Worm (Caenorhabditis elegans): ENCODE measurements around the gene C32H11.4.

The C32H11.4 gene

DNA sequence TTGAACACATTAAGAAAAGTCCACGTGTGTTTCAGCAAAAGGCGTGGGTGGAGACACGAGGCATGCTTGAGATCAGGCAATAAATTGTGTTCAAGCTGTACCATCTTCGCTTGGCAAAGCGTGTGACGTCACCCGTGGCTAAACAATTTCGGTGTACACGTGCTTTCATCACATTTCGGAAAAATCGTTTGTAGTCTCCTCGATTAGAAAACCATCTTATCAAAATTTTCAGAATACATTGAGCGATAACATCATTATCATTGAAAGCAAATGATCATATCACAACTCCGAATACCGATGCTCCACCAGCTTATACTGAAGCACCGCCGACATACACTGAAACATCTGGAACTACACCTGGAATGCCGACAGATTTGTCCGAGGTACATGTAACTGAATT, 19.5 kb upstream of the C32H11.4 start:
- TF ChIP-seq unc-62 (GFP tag; optimal IDR thresholded peaks at IDR 0.05): no peak

DNA sequence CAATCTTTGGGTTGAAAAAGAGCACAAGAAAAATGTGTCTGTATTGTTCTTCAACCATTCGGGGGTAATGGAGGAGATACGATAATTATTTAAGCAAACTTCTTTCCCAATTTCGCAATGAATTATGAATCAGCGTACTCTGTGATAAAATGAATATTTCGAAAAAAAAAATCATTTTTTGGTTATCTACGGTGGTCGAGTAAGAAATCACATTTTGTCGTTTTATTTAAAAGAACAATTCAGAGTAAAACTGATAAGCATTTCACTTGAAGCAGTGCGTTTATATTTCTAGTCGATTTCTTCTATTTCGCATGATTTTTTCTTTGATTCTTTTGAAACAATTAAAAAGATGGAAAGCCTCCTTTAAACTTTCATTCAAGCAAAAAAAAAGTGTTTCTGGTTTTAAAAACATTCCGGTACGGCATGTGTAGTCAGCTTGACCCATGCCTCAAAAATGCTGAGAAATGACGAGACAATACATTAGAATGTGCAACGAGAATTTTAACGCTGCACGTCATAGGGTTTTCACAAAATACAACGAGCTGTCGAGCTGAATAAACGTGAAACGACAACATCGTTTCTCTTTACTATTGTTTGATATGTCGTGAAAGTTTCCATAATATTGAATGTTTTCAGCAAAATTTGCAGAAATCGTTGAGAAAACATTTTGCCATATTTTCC, 18.5 kb upstream of the C32H11.4 start, which contains the start of gene K08D8.2:
Gene K08D8.2, plus strand, starts transcription at position 631 of the 681 bp plus-strand sequence.
- no peak for TF ChIP-seq unc-62 (GFP tag; optimal IDR thresholded peaks at IDR 0.05)

DNA sequence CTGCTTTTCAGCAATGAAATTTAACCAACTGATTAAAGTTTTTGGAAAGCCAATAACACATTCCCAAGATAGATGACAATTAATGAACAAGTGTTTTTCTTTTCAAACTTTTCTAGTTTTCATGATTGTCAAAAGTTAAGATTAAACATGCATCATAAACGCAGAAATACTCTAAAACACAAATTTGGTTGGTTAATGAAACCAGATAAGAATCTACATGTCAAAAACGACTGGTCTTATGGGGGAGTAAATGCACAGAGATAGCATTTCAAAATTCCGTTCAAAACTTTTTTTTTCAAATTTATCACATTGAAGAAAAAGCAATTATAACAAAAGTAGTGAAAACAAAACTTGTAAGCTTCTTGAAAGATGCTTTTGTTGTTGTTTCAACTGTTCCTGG, 17.4 kb upstream of the C32H11.4 start:
- TF ChIP-seq unc-62 (GFP tag; optimal IDR thresholded peaks at IDR 0.05): no peak

DNA sequence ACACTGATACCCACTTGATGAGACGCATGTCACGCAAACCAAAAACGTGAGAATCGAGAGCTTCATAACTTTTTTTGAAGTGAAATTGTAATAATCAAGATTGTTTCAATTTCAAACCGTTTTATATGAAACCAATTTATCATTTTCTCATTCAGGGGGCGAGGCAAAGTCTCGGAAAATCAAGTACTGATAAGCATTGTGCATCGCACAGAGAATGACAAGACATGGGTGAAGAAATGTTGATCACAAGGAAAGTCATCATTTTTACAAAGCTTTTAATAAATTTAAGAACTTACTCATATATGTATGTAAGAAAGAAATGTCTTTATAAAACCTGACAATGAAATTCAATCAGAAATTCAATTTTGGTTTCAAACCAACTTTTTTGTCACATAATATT, 14.5 kb upstream of the C32H11.4 start, which contains the start of gene K08D8.3:
Gene K08D8.3, minus strand, starts transcription at position 131 of the 400 bp plus-strand sequence.
- TF ChIP-seq unc-62 (GFP tag; optimal IDR thresholded peaks at IDR 0.05): no peak

DNA sequence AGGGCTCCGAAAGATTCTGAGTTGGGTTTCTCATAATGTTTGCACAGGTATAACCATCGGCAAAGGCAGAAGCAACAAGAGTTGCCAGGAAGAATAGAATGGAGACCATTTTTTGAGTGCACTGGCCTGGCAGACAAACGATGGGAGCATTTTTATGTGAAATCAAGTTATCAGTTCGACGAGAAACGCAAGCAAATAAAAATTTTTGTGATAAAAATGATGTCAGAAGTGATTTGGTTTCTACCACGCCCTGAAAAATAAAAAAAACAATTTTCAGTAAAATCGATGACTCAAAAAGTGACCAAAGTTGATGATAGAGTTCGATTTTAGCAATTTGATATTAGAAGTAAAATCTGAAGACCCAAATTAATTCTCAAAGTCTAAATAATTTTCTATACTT, 11.2 kb upstream of the C32H11.4 start, which contains the start of gene K08D8.4:
Gene K08D8.4, minus strand, starts transcription at position 128 of the 400 bp plus-strand sequence.
- no peak for TF ChIP-seq unc-62 (GFP tag; optimal IDR thresholded peaks at IDR 0.05)

DNA sequence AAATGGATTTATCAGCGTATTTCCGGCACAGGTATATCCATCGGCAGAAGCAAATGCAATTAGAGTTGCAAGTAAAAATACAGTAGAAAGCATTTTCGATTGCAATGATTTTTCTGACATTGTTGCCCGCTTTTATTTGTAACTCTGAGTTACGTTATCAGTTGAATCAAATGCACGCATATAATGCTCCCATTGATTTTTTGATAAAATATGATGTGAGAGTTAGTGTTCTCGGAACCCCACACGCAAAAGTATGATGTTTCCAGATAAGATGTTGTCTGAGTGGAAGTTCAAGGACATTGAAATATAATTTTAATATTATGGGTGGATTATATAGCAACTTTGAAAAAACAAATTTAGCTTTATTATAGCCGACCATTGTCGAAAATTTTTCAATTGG, 9.1 kb upstream of the C32H11.4 start, which contains the start of gene K08D8.5:
Gene K08D8.5, minus strand, starts transcription at position 140 of the 400 bp plus-strand sequence.
- no peak for TF ChIP-seq unc-62 (GFP tag; optimal IDR thresholded peaks at IDR 0.05)

DNA sequence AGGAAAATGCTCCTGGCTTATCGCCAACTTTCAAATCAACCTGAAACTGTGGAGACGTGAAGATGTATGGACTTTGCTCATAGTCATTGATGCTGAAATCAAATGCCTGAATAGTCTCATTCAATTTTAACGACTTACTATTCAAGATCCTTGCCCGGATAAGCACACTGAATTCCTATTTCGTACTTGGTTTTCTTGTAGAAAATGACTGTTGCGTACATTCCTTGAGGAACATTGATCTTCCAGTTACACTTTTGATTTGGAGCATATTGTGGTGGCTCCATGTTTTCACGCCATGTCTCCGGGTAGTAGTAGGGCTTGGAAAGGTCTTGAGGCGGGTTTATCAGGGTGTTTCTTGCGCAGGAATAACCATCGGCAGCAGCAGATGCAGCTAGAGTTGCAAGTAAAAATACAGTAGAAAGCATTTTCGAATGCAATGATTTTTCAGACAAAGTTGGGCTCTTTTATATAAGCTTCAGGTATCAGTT, 6.5 kb upstream of the C32H11.4 start, which contains the start of gene irg-6:
Gene irg-6, minus strand, starts transcription at position 438 of the 488 bp plus-strand sequence.
- TF ChIP-seq unc-62 (GFP tag; optimal IDR thresholded peaks at IDR 0.05): no peak

DNA sequence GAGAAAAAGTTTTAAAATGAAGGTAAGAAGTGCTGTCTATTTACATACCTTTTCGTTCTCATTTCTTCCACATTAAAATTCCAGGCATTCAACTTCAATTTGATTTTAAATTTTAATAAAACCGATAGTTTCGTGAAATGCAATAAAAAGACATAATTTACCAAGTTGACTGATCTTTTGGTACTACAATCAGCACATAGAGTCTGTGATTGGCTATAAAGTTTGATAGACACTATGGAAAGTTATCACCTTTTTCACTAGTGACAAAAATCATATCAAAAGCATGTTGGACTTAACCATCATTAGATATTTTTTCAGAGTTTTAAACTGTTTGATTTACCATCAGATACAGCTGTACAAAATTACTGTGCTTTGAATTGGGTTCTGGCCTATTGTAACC, 5.6 kb upstream of the C32H11.4 start, which contains the start of gene srz-15:
Gene srz-15, plus strand, starts transcription at position 301 of the 400 bp plus-strand sequence.
- TF ChIP-seq unc-62 (GFP tag; optimal IDR thresholded peaks at IDR 0.05): no peak

DNA sequence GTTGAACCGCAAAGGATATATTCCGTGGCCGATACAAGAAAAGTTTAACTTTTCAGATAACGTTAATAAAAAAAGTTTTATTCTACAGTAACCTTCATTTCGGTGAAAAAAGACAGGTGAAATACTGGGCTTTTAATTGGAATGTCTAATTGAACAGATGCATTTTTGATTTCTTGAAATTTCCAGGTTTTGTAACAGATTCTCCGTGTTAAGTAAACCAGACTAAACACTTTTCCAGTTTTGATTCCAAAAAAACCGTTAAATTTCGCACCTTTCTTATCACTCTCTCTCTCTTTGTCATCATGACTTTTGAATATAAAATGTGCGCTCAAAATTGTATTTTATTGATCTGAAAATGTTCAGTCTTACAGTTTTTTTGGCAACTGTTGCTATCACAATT, 2.8 kb upstream of the C32H11.4 start, which contains the start of gene C32H11.3:
Gene C32H11.3, plus strand, starts transcription at position 301 of the 400 bp plus-strand sequence.
- TF ChIP-seq unc-62 (GFP tag; optimal IDR thresholded peaks at IDR 0.05): no peak

DNA sequence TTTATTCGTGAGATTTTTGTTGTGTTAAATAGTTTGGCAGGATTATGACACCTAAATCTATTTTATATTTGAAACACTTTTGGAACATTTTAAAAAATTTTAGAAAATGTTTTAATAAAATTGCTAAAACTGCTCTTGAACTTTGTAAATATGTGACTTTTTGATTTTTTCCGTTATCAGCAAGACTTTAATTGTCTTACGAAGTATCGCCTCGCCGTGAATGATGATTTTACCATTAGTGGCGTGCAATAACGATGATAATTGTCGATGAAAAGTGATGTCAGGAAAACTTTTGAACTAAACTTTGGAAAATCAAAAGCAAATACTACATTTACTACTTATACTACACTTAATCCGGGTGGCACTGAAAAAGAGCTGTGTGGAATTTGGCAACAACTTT, 511 bp upstream of the C32H11.4 start:
- TF ChIP-seq unc-62 (GFP tag; optimal IDR thresholded peaks at IDR 0.05): no peak

DNA sequence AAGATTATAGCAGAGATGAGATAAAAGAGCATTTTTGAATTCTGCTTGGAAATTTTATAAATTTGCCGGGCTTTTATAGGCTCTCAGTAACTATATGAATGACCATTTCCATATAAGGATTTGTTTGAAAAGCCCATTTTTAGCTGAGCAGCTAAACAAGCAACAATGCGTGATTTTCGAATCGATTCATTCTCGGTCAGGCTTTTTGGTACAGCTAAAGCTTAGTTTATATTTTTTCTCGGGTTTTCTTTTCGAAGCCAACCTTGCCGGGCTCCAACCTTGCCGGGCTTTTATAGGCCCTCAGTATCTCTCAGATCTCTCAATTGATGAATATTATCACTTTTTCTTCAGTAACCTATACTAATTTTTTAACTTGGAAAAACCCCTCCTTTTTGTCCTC, 3.3 kb downstream of the C32H11.4 start, which contains the start of gene srlf-4:
Gene srlf-4, minus strand, starts transcription at position 101 of the 400 bp plus-strand sequence.
- TF ChIP-seq unc-62 (GFP tag; optimal IDR thresholded peaks at IDR 0.05): no peak

DNA sequence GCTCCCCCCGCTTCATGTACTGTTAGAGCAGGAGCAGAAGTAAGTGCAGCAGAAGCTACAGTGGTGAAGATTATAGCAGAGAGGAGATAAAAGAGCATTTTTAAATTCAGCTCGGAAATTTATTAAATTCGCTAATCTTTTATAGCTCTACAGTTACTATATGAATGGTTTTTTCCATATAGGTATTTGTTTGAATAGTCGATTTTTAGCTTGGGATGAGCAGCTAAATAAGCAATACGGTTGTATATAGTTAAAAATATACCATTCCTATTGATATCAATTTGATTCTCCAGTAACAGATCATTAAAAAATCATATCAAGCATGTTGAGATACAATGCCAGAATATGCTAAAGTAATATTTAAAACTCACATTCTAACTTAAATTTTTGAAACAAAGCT, 5.6 kb downstream of the C32H11.4 start, which contains the start of gene srlf-5:
Gene srlf-5, minus strand, starts transcription at position 101 of the 400 bp plus-strand sequence.
- TF ChIP-seq unc-62 (GFP tag; optimal IDR thresholded peaks at IDR 0.05): no peak

DNA sequence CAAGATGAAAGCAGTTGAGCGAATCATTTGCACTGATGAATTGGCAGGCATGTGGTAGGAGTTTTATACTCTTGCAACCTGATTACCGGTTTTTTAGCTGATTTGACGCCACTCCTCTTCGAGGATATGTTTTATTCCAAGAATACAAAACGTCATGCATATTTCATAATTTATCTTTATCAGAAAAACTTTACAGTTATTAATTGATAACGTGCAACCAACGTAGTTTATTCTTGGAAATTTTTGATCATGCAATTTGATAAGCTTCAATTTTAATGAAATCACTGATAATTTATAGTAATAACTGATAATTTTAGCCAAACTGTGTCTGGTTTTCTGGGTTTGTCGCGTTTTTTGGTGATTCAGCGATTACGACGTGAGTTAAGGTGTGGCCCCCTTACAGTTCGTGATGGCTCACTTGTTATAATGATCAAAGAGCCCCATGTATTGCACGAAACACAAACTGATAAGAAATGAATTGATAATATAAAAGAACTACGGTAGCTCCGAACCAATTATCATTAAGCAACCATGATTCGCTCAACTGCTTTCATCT, 15.2 kb downstream of the C32H11.4 start, which contains the start of the genes cld-1 and dod-21:
Gene cld-1, minus strand, starts transcription at position 51 of the 556 bp plus-strand sequence.
Gene dod-21, plus strand, starts transcription at position 518 of the 556 bp plus-strand sequence.
- TF ChIP-seq unc-62 (GFP tag; optimal IDR thresholded peaks at IDR 0.05): no peak

DNA sequence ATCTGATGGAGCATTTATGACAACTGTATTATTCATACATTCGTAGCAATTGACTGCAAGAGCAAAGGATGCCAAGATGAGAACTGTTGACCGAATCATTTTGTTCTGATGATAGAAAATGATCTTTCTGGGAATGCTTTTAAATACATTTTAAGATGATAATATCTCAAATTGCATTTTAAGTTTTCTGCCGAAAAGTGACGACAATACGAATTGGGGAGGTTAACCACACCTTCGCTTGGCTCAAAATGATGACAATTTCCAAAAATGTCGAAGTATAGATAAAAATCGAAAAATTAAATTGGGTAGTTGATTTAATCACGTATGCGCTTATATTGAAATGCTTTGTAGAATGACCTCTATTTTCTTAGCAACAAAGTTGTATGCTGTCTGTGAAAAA, 20.2 kb downstream of the C32H11.4 start, which contains the start of gene dod-24:
Gene dod-24, minus strand, starts transcription at position 101 of the 400 bp plus-strand sequence.
- TF ChIP-seq unc-62 (GFP tag; optimal IDR thresholded peaks at IDR 0.05): no peak

DNA sequence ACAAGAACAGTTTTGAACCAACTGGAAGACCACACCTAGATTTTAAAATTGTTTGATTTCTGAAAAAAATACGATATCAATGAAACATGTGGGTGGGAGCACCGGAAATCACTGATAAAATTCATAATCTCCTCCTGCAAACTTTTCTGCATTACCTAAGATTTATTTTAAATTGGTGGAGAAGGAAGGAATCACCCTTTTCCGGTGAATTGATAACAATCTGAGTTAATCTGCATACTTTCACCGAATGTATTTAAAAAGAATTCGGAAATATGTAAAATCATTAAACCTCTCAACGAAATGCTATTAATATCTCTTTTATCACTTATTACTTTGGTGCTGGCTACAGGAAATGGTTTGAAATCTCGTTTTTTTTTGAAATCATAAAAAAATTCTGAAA, 21.6 kb downstream of the C32H11.4 start, which contains the start of gene dct-19:
Gene dct-19, plus strand, starts transcription at position 301 of the 400 bp plus-strand sequence.
- TF ChIP-seq unc-62 (GFP tag; optimal IDR thresholded peaks at IDR 0.05): no peak

DNA sequence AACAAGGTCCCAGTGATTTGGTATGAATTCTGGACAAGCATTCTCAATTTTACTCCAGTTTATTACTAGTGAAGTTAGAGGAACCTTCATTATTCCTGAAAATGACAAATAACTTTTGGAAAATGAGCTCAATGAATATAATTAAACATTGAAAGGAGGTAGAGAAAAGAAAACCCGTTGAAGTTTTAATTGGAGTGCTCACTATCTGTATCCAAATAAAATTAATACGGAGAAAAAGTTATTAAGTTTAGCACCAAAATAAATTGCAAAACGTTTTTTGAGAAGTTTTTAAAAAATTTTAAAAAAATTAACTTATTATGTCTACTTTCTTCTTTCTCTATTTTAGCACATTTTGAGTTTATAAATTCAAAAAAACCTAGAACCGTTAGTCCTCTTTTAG, 25.4 kb downstream of the C32H11.4 start, which contains the start of gene F55G11.1:
Gene F55G11.1, minus strand, starts transcription at position 101 of the 400 bp plus-strand sequence.
- TF ChIP-seq unc-62 (GFP tag; optimal IDR thresholded peaks at IDR 0.05): no peak
